Worm (Caenorhabditis elegans) whole organism, young adult: Measurements from ENCODE around the gene dnc-4.

Source experiments
- B0019.2 ChIP-seq: fragments of 200-800 bp; sonication (Bioruptor generic); conservative IDR thresholded peaks from 2 replicates; pipeline ENCODE4 v1.3.6; 2022; ENCODE audit warnings: missing genetic modification reagents, missing genetic modification characterization, missing compliant biosample characterization
- B0261.1 ChIP-seq: sonication (generic microtip); optimal IDR thresholded peaks from 2 replicates; lab custom pipeline; 2016; ENCODE audit warnings: mild to moderate bottlenecking, missing genetic modification characterization, moderate library complexity, missing compliant biosample characterization
- B0336.3 ChIP-seq: fragments of 200-800 bp; sonication (Bioruptor generic); IDR thresholded peaks from 2 replicates; pipeline ENCODE4 v1.3.6; 2022; ENCODE audit warnings: missing genetic modification characterization, missing compliant biosample characterization
- F39B2.1 ChIP-seq: fragments of 200-800 bp; sonication (Bioruptor generic); IDR thresholded peaks from 2 replicates; pipeline ENCODE4 v1.3.6; 2022; ENCODE audit warnings: missing genetic modification reagents, missing genetic modification characterization, missing compliant biosample characterization
- F49E8.2 ChIP-seq: sonication (generic microtip); optimal IDR thresholded peaks from 3 replicates; lab custom pipeline; 2017; ENCODE audit warnings: missing genetic modification characterization, mild to moderate bottlenecking, missing compliant biosample characterization, antibody characterized with exemption, moderate library complexity; ENCODE audit not compliant: insufficient read depth
- F57C9.4 ChIP-seq: sonication (generic microtip); optimal IDR thresholded peaks from 2 replicates; lab custom pipeline; 2017; ENCODE audit warnings: mild to moderate bottlenecking, missing genetic modification characterization, missing compliant biosample characterization
- Y67H2A.10 ChIP-seq: fragments of 200-800 bp; sonication (Bioruptor generic); conservative IDR thresholded peaks from 2 replicates; pipeline ENCODE4 v1.3.6; 2022; ENCODE audit warnings: missing genetic modification reagents, missing genetic modification characterization, missing compliant biosample characterization
- ZK185.1 ChIP-seq: sonication (generic microtip); optimal IDR thresholded peaks from 2 replicates; lab custom pipeline; 2016; ENCODE audit warnings: mild to moderate bottlenecking, missing genetic modification characterization, missing compliant biosample characterization; ENCODE audit not compliant: poor library complexity, severe bottlenecking
- ama-1 ChIP-seq, 3 experiments: fragments of 150-350 bp in 1 of 3; sonication (generic microtip) in 2 of 3; optimal IDR thresholded peaks; 2 replicates each; lab custom pipeline; 2014 to 2018; ENCODE audit warnings: missing biosample characterization in 2 of 3, missing genetic modification characterization in 2 of 3, missing genetic modification reagents in 2 of 3
- atf-7 ChIP-seq: sonication (generic microtip); optimal IDR thresholded peaks from 2 replicates; lab custom pipeline; 2017; ENCODE audit warnings: mild to moderate bottlenecking, missing genetic modification characterization, missing compliant biosample characterization
- athp-1 ChIP-seq: sonication (generic microtip); optimal IDR thresholded peaks from 2 replicates; lab custom pipeline; 2017; ENCODE audit warnings: mild to moderate bottlenecking, missing genetic modification characterization, missing compliant biosample characterization
- attf-3 ChIP-seq: fragments of 200-800 bp; sonication (Bioruptor generic); conservative IDR thresholded peaks from 2 replicates; pipeline ENCODE4 v1.3.6; 2022; ENCODE audit warnings: missing genetic modification reagents, missing genetic modification characterization, missing compliant biosample characterization
- ccch-3 ChIP-seq: fragments of 200-800 bp; sonication (Bioruptor generic); optimal IDR thresholded peaks from 2 replicates; lab custom pipeline; 2018; ENCODE audit warnings: mild to moderate bottlenecking, missing genetic modification characterization, missing compliant biosample characterization
- cebp-1 ChIP-seq, 2 experiments: fragments of 200-800 bp in 1 of 2; sonication (Bioruptor generic) in 1 of 2; sonication (generic microtip) in 1 of 2; IDR thresholded peaks in 1 of 2; optimal IDR thresholded peaks in 1 of 2; 2 replicates each; pipeline versions ENCODE4 v1.3.6 to Lab custom; 2017 to 2022; ENCODE audit warnings: missing compliant biosample characterization in 2 of 2, missing genetic modification characterization in 2 of 2, mild to moderate bottlenecking in 1 of 2, missing genetic modification reagents in 1 of 2, moderate library complexity in 1 of 2
- cebp-2 ChIP-seq: fragments of 200-800 bp; sonication (Bioruptor generic); IDR thresholded peaks from 2 replicates; pipeline ENCODE4 v1.3.6; 2022; ENCODE audit warnings: missing genetic modification characterization, missing compliant biosample characterization
- ceh-100 ChIP-seq: fragments of 200-800 bp; sonication (Bioruptor generic); IDR thresholded peaks from 2 replicates; pipeline ENCODE4 v1.3.6; 2022; ENCODE audit warnings: missing genetic modification reagents, missing genetic modification characterization, missing compliant biosample characterization
- ceh-27 ChIP-seq: fragments of 200-800 bp; sonication (Bioruptor generic); optimal IDR thresholded peaks from 2 replicates; lab custom pipeline; 2018; ENCODE audit warnings: mild to moderate bottlenecking, missing genetic modification characterization, moderate library complexity, missing compliant biosample characterization
- efl-1 ChIP-seq: fragments of 150-350 bp; optimal IDR thresholded peaks from 2 replicates; lab custom pipeline; 2014; ENCODE audit warnings: missing biosample characterization, missing genetic modification reagents, missing genetic modification characterization
- fkh-3 ChIP-seq: sonication (generic microtip); optimal IDR thresholded peaks from 2 replicates; lab custom pipeline; 2016; ENCODE audit warnings: mild to moderate bottlenecking, missing genetic modification characterization, missing compliant biosample characterization
- gei-17 ChIP-seq: fragments of 200-800 bp; sonication (Bioruptor generic); optimal IDR thresholded peaks from 2 replicates; lab custom pipeline; 2018; ENCODE audit warnings: mild to moderate bottlenecking, missing genetic modification characterization, missing compliant biosample characterization
- hlh-26 ChIP-seq: fragments of 200-800 bp; sonication (Bioruptor generic); conservative IDR thresholded peaks from 2 replicates; pipeline ENCODE4 v1.3.6; 2022; ENCODE audit warnings: missing genetic modification reagents, missing genetic modification characterization, missing compliant biosample characterization
- hmg-1.2 ChIP-seq: fragments of 200-800 bp; sonication (Bioruptor generic); IDR thresholded peaks from 2 replicates; pipeline ENCODE4 v1.3.6; 2022; ENCODE audit warnings: missing genetic modification reagents, missing genetic modification characterization, missing compliant biosample characterization
- let-607 ChIP-seq, 2 experiments: fragments of 200-800 bp in 1 of 2; sonication (Bioruptor generic) in 1 of 2; sonication (generic microtip) in 1 of 2; optimal IDR thresholded peaks; 2 replicates each; lab custom pipeline; 2016 to 2018; ENCODE audit warnings: mild to moderate bottlenecking in 2 of 2, missing compliant biosample characterization in 2 of 2, missing genetic modification characterization in 2 of 2, moderate library complexity in 2 of 2, missing genotype in 1 of 2
- madf-3 ChIP-seq: fragments of 200-800 bp; sonication (Bioruptor generic); IDR thresholded peaks from 2 replicates; pipeline ENCODE4 v1.3.6; 2022; ENCODE audit warnings: missing genetic modification reagents, missing genetic modification characterization, missing compliant biosample characterization
- madf-6 ChIP-seq: fragments of 200-800 bp; sonication (Bioruptor generic); IDR thresholded peaks from 2 replicates; pipeline ENCODE4 v1.3.6; 2022; ENCODE audit warnings: missing genetic modification reagents, missing genetic modification characterization, missing compliant biosample characterization
- mcd-1 ChIP-seq: fragments of 200-800 bp; sonication (Bioruptor generic); IDR thresholded peaks from 2 replicates; pipeline ENCODE4 v1.3.6; 2022; ENCODE audit warnings: missing genetic modification reagents, missing genetic modification characterization, missing compliant biosample characterization
- mxl-1 ChIP-seq: sonication (generic microtip); optimal IDR thresholded peaks from 2 replicates; lab custom pipeline; 2016; ENCODE audit warnings: missing genetic modification characterization, missing compliant biosample characterization
- nhr-179 ChIP-seq: sonication (generic microtip); optimal IDR thresholded peaks from 2 replicates; lab custom pipeline; 2016; ENCODE audit warnings: mild to moderate bottlenecking, missing genetic modification characterization, missing compliant biosample characterization
- nhr-90 ChIP-seq: sonication (generic microtip); optimal IDR thresholded peaks from 2 replicates; lab custom pipeline; 2016; ENCODE audit warnings: missing genotype, mild to moderate bottlenecking, missing genetic modification characterization, missing compliant biosample characterization
- pha-4 ChIP-seq: fragments of 150-350 bp; sonication (generic microtip); optimal IDR thresholded peaks from 2 replicates; lab custom pipeline; 2014; ENCODE audit warnings: missing biosample characterization, missing genetic modification reagents, missing genetic modification characterization
- rec-8 ChIP-seq, 2 experiments: sonication (generic microtip); optimal IDR thresholded peaks; 2 replicates each; lab custom pipeline; 2016; ENCODE audit warnings: mild to moderate bottlenecking in 2 of 2, missing genetic modification characterization in 2 of 2, missing genetic modification reagents in 2 of 2, missing genotype in 2 of 2, missing biosample characterization in 1 of 2, missing compliant biosample characterization in 1 of 2, moderate library complexity in 1 of 2
- rpc-1 ChIP-seq, 2 experiments: fragments of 150-350 bp in 1 of 2; sonication (generic microtip) in 1 of 2; optimal IDR thresholded peaks; 2 replicates each; lab custom pipeline; 2014 to 2018; ENCODE audit warnings: missing biosample characterization in 1 of 2, missing genetic modification characterization in 1 of 2, missing genetic modification reagents in 1 of 2, missing genotype in 1 of 2
- snpc-1.1 ChIP-seq: sonication (generic microtip); optimal IDR thresholded peaks from 2 replicates; lab custom pipeline; 2017; ENCODE audit warnings: missing genetic modification characterization, mild to moderate bottlenecking, missing compliant biosample characterization, antibody characterized with exemption, moderate library complexity, missing genotype, missing genetic modification reagents; ENCODE audit not compliant: insufficient read depth
- snpc-3.4 ChIP-seq: sonication (generic microtip); optimal IDR thresholded peaks from 2 replicates; lab custom pipeline; 2017; ENCODE audit warnings: missing genetic modification characterization, mild to moderate bottlenecking, missing compliant biosample characterization, antibody characterized with exemption, moderate library complexity, missing genotype, missing genetic modification reagents
- snpc-4 ChIP-seq, 5 experiments: fragments of 150-350 bp in 1 of 5; sonication (generic microtip) in 4 of 5; optimal IDR thresholded peaks; 2 replicates each; lab custom pipeline; 2014 to 2018; ENCODE audit warnings: missing genetic modification characterization in 5 of 5, missing biosample characterization in 3 of 5, antibody characterized with exemption in 2 of 5, mild to moderate bottlenecking in 2 of 5, missing compliant biosample characterization in 2 of 5, missing genotype in 2 of 5, moderate library complexity in 2 of 5, missing genetic modification reagents in 1 of 5
- tbp1 ChIP-seq: fragments of 200-800 bp; sonication (Bioruptor generic); optimal IDR thresholded peaks from 2 replicates; lab custom pipeline; 2018; ENCODE audit warnings: mild to moderate bottlenecking, missing genetic modification characterization, missing compliant biosample characterization
- tbx-9 ChIP-seq: sonication (generic microtip); optimal IDR thresholded peaks from 2 replicates; lab custom pipeline; 2016; ENCODE audit warnings: borderline replicate concordance, missing genetic modification characterization, inconsistent platforms, missing compliant biosample characterization
- xnd-1 ChIP-seq: sonication (generic microtip); optimal IDR thresholded peaks from 2 replicates; lab custom pipeline; 2016; ENCODE audit warnings: missing genotype, missing genetic modification reagents, missing genetic modification characterization, missing compliant biosample characterization
- zfh-2 ChIP-seq: fragments of 200-800 bp; sonication (Bioruptor generic); conservative IDR thresholded peaks from 2 replicates; pipeline ENCODE4 v1.3.6; 2022; ENCODE audit warnings: missing genetic modification reagents, missing genetic modification characterization, missing compliant biosample characterization
- ztf-18 ChIP-seq: sonication (generic microtip); optimal IDR thresholded peaks from 2 replicates; lab custom pipeline; 2016; ENCODE audit warnings: missing genotype, mild to moderate bottlenecking, missing genetic modification characterization, missing compliant biosample characterization
- ztf-22 ChIP-seq: fragments of 200-800 bp; sonication (Bioruptor generic); optimal IDR thresholded peaks from 2 replicates; lab custom pipeline; 2018; ENCODE audit warnings: mild to moderate bottlenecking, missing genetic modification characterization, moderate library complexity, missing compliant biosample characterization
- ztf-26 ChIP-seq: sonication (generic microtip); optimal IDR thresholded peaks from 2 replicates; lab custom pipeline; 2017; ENCODE audit warnings: missing genetic modification characterization, missing compliant biosample characterization

dnc-4 gene

ce11 chrIV:8013849-8014248 lies 5.8 kb downstream of the dnc-4 start, which contains the start of gene C26B2.8 (continued):
- no peak for TF ChIP-seq nhr-90 (tag; lab: Kevin White, UChicago)

- TF ChIP-seq B0019.2 (no peak), ztf-18 (tag; lab: Kevin White, UChicago) (no peak)
These were observed 7.3 kb downstream of the dnc-4 start, which contains the start of gene Y42H9B.3 for ce11 chrIV:8012330-8012729. Gene Y42H9B.3 (minus strand): TSS chrIV:8012430.

- TF ChIP-seq ceh-100 (GFP tag; lab: Robert Waterston, UW) (peak; percentile 38; the same call in 1 of the 2 replicates), efl-1 (peak; percentile 19), B0261.1 (no peak), madf-6 (GFP tag; lab: Robert Waterston, UW) (peak; percentile 96), athp-1 (tag; lab: Kevin White, UChicago) (no peak), mcd-1 (0 out of 2 replicates have a peak, but pooled peaks have one; percentile 9), rpc-1 (optimal IDR thresholded peaks at IDR 0.05; lab: Kevin White, UChicago) (no peak), rpc-1 (tag; optimal IDR thresholded peaks at IDR 0.05; lab: Kevin White, UChicago) (no peak), cebp-2 (no peak), F49E8.2 (tag; lab: Kevin White, UChicago) (peak; percentile 34), pha-4 (tag; lab: Kevin White, UChicago) (no peak), tbp1 (GFP tag; lab: Kevin White, UChicago) (no peak), B0336.3 (GFP tag; lab: Robert Waterston, UW) (no peak), gei-17 (GFP tag; lab: Kevin White, UChicago) (no peak), mxl-1 (tag; lab: Kevin White, UChicago) (no peak), attf-3 (GFP tag; lab: Robert Waterston, UW) (no peak), snpc-3.4 (peak; percentile 59), ztf-26 (no peak), ccch-3 (GFP tag; lab: Kevin White, UChicago) (no peak), nhr-179 (tag; lab: Kevin White, UChicago) (no peak), snpc-1.1 (peak; percentile 36), ztf-22 (GFP tag; lab: Kevin White, UChicago) (no peak), ZK185.1 (tag; lab: Kevin White, UChicago) (no peak), madf-3 (0 out of 2 replicates have a peak, but pooled peaks have one; percentile 63), Y67H2A.10 (GFP tag; lab: Robert Waterston, UW) (no peak), tbx-9 (tag; lab: Kevin White, UChicago) (no peak), ama-1 (optimal IDR thresholded peaks at IDR 0.05; lab: Kevin White, UChicago) (no peak), ama-1 (GFP tag; optimal IDR thresholded peaks at IDR 0.05; lab: Kevin White, UChicago) (peak in 1 of 2 experiments; percentile 23), hlh-26 (GFP tag; lab: Robert Waterston, UW) (no peak), atf-7 (tag; lab: Kevin White, UChicago) (no peak), hmg-1.2 (GFP tag; lab: Robert Waterston, UW) (no peak), xnd-1 (peak; percentile 94), fkh-3 (tag; lab: Kevin White, UChicago) (no peak), F39B2.1 (GFP tag; lab: Robert Waterston, UW) (no peak), zfh-2 (GFP tag; lab: Robert Waterston, UW) (no peak), ceh-27 (GFP tag; lab: Kevin White, UChicago) (no peak), F57C9.4 (tag; lab: Kevin White, UChicago) (no peak), snpc-4 (GFP tag; optimal IDR thresholded peaks at IDR 0.05; lab: Kevin White, UChicago) (no peak), snpc-4 (tag; optimal IDR thresholded peaks at IDR 0.05; lab: Kevin White, UChicago) (peak in 2 of 4 experiments; percentile 12 to 45), cebp-1 (GFP tag; IDR thresholded peaks at IDR 0.05; lab: Robert Waterston, UW) (no peak), cebp-1 (tag; optimal IDR thresholded peaks at IDR 0.05; lab: Kevin White, UChicago) (no peak), let-607 (tag; optimal IDR thresholded peaks at IDR 0.05; lab: Kevin White, UChicago) (no peak), rec-8 (tag; optimal IDR thresholded peaks at IDR 0.05; lab: Kevin White, UChicago) (no peak)
These were observed 9.1 kb downstream of the dnc-4 start for ce11 chrIV:8010521-8010920.
